Fruit fly (Drosophila melanogaster): ENCODE measurements around the gene CG5953.

Gene CG5953

DNA sequence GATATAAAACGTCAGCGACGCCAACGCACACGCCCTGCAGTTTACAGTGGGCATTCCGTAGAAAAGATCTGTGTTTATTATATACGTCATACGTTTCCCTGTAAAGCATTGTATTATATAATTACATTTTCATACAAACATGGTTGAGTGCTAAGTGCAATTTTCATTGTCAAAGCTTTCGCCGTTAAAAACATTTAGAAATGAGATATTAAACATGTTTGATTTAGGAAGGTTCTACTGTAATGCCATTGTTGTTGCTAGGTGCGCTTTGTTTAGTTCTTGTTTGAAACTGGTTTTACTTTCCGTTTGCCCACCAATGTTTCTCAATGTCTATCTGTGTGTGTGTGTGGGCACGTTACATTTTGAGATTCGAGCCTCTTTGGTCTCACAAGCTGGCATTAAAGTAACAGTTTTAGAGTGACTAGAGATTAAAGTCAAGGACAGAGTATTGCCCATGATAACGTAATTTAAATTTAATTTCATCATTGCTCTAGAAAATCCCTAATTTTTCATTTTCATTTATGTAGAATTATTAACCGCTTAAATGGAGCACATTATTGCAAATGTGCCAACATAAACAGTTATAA, 40.0 kb downstream of the CG5953 start (continued):
- TF ChIP-seq CG13287 (GFP tag; IDR thresholded peaks at IDR 0.05; ENCODE audit: partially characterized antibody) (no peak), ind (GFP tag; optimal IDR thresholded peaks at IDR 0.05) (peak; percentile 70), CG3407 (GFP tag; optimal IDR thresholded peaks at IDR 0.05) (peak; percentile 68), CG2199 (GFP tag; IDR thresholded peaks at IDR 0.05) (peak; percentile 19; the same call in 1 of the 3 replicates), CG1602 (GFP tag; optimal IDR thresholded peaks at IDR 0.05) (peak; percentile 64), ab (GFP tag; optimal IDR thresholded peaks at IDR 0.05) (no peak), bab2 (GFP tag; optimal IDR thresholded peaks at IDR 0.05) (peak; percentile 68), CG3065 (GFP tag; optimal IDR thresholded peaks at IDR 0.05) (peak; percentile 37), mirr (GFP tag; optimal IDR thresholded peaks at IDR 0.05) (no peak), CG10321 (GFP tag; IDR thresholded peaks at IDR 0.05) (no peak), NK7.1 (GFP tag; optimal IDR thresholded peaks at IDR 0.05) (peak; percentile 49), lov (optimal IDR thresholded peaks at IDR 0.05) (no peak), lov (GFP tag; IDR thresholded peaks at IDR 0.05) (no peak), Hr78 (GFP tag; optimal IDR thresholded peaks at IDR 0.05) (peak in 1 of 2 experiments; percentile 48), CG2129 (GFP tag; IDR thresholded peaks at IDR 0.05; ENCODE audit: partially characterized antibody) (no peak), E2f2 (GFP tag; IDR thresholded peaks at IDR 0.05) (peak; percentile 53), eve (GFP tag; optimal IDR thresholded peaks at IDR 0.05) (peak in 1 of 2 experiments; percentile 91), mam (GFP tag; optimal IDR thresholded peaks at IDR 0.05) (peak; percentile 44), h (optimal IDR thresholded peaks at IDR 0.05) (no peak), Bgb (GFP tag; IDR thresholded peaks at IDR 0.05; ENCODE audit: partially characterized antibody) (no peak), gcm (GFP tag; optimal IDR thresholded peaks at IDR 0.05) (peak; percentile 80), Rfx (GFP tag; IDR thresholded peaks at IDR 0.05) (peak; percentile 81), vvl (GFP tag; IDR thresholded peaks at IDR 0.05) (peak; percentile 82), grn (GFP tag; optimal IDR thresholded peaks at IDR 0.05) (peak; percentile 28), Side (GFP tag; optimal IDR thresholded peaks at IDR 0.05) (peak; percentile 63), CkIIα-i1 (GFP tag; IDR thresholded peaks at IDR 0.05) (no peak), Sry-δ (GFP tag; optimal IDR thresholded peaks at IDR 0.05) (no peak), Aef1 (GFP tag; IDR thresholded peaks at IDR 0.05) (peak; percentile 66), zf30C (GFP tag; optimal IDR thresholded peaks at IDR 0.05) (no peak), pfk (GFP tag; optimal IDR thresholded peaks at IDR 0.05) (no peak), Nf-YA (GFP tag; IDR thresholded peaks at IDR 0.05) (peak; percentile 51; the same call in 1 of the 2 replicates), CG4617 (GFP tag; optimal IDR thresholded peaks at IDR 0.05; ENCODE audit: borderline replicate concordance) (no peak), CG31365 (tag; optimal IDR thresholded peaks at IDR 0.05) (peak; percentile 26), Elba2 (GFP tag; optimal IDR thresholded peaks at IDR 0.05) (no peak), Mad (GFP tag; optimal IDR thresholded peaks at IDR 0.05) (peak; percentile 63), eyg (GFP tag; optimal IDR thresholded peaks at IDR 0.05) (no peak), sob (GFP tag; IDR thresholded peaks at IDR 0.05) (peak; percentile 77), trem (tag; optimal IDR thresholded peaks at IDR 0.05) (peak; percentile 69), chm (GFP tag; IDR thresholded peaks at IDR 0.05) (peak; percentile 44; the same call in 1 of the 2 replicates), lola (GFP tag; optimal IDR thresholded peaks at IDR 0.05) (peak in 1 of 3 experiments; percentile 81), CG2875 (GFP tag; optimal IDR thresholded peaks at IDR 0.05) (peak; percentile 56), Atf-2 (GFP tag; optimal IDR thresholded peaks at IDR 0.05) (peak; percentile 54), exex (tag; optimal IDR thresholded peaks at IDR 0.05) (no peak), CG2712 (tag; optimal IDR thresholded peaks at IDR 0.05) (peak; percentile 87), sim (GFP tag; IDR thresholded peaks at IDR 0.05) (0 out of 2 replicates have a peak, but pooled peaks have one; percentile 46), Mes4 (GFP tag; optimal IDR thresholded peaks at IDR 0.05) (peak; percentile 75), kah (GFP tag; optimal IDR thresholded peaks at IDR 0.05) (peak; percentile 44), bbx (GFP tag; IDR thresholded peaks at IDR 0.05; ENCODE audit: partially characterized antibody) (no peak), CG10959 (GFP tag; IDR thresholded peaks at IDR 0.05) (peak; percentile 64), CG7745 (tag; optimal IDR thresholded peaks at IDR 0.05) (no peak), CG2116 (GFP tag; optimal IDR thresholded peaks at IDR 0.05) (peak; percentile 29)
